Fruit fly (Drosophila melanogaster) whole organism, wandering third instar larva: ENCODE measurements around the gene CG34297.
A peak's percentile ranks its signal among the peaks of the same experiment; 100 is the strongest.

ENCODE experiments used
- Abd-B ChIP-seq: fragments of >200 bp; optimal IDR thresholded peaks from 2 replicates; lab custom pipeline; 2017; ENCODE audit warnings: missing biosample characterization, missing genetic modification characterization
- CG32264 ChIP-seq: fragments of 200-800 bp; sonication (Bioruptor generic); optimal IDR thresholded peaks from 2 replicates; lab custom pipeline; 2016; ENCODE audit warnings: missing biosample characterization, missing genetic modification characterization
- CG9705 ChIP-seq: fragments of 200-800 bp; sonication (Bioruptor generic); optimal IDR thresholded peaks from 2 replicates; lab custom pipeline; 2018; ENCODE audit warnings: missing biosample characterization, mild to moderate bottlenecking, missing genetic modification characterization
- CrebA ChIP-seq: fragments of 200-800 bp; sonication (Bioruptor generic); optimal IDR thresholded peaks from 2 replicates; lab custom pipeline; 2016; ENCODE audit warnings: missing biosample characterization, mild to moderate bottlenecking, missing genetic modification characterization, borderline replicate concordance
- Dfd ChIP-seq: fragments of >200 bp; optimal IDR thresholded peaks from 2 replicates; lab custom pipeline; 2017; ENCODE audit warnings: missing biosample characterization, missing genetic modification characterization
- Dif ChIP-seq: fragments of 200-275, 200-300 bp; sonication (Bioruptor generic); optimal IDR thresholded peaks from 2 replicates; lab custom pipeline; 2018; ENCODE audit warnings: missing biosample characterization, missing genetic modification characterization; ENCODE audit not compliant: partially characterized antibody
- GATAd ChIP-seq: sonication (Bioruptor generic); optimal IDR thresholded peaks from 2 replicates; lab custom pipeline; 2016; ENCODE audit warnings: missing biosample characterization, missing genetic modification characterization
- HLH106 ChIP-seq: fragments of 200-800 bp; optimal IDR thresholded peaks from 3 replicates; lab custom pipeline; 2019; ENCODE audit warnings: missing biosample characterization, mild to moderate bottlenecking, missing genetic modification characterization, moderate library complexity
- Hnf4 ChIP-seq: fragments of 200-800 bp; sonication (Bioruptor generic); optimal IDR thresholded peaks from 2 replicates; lab custom pipeline; 2016; ENCODE audit warnings: missing biosample characterization, mild to moderate bottlenecking, missing genetic modification characterization
- Hr78 ChIP-seq: fragments of >200 bp; optimal IDR thresholded peaks from 2 replicates; lab custom pipeline; 2017; ENCODE audit warnings: missing biosample characterization, missing genetic modification characterization
- Hr83 ChIP-seq: fragments of 200-300 bp; sonication (Bioruptor generic); optimal IDR thresholded peaks from 2 replicates; lab custom pipeline; 2016; ENCODE audit warnings: missing biosample characterization, mild to moderate bottlenecking, missing genetic modification characterization, moderate library complexity; ENCODE audit not compliant: poor library complexity, severe bottlenecking
- Jra ChIP-seq: sonication (Bioruptor generic); optimal IDR thresholded peaks from 2 replicates; lab custom pipeline; 2016; ENCODE audit warnings: missing biosample characterization, missing genetic modification characterization
- Mio ChIP-seq: sonication (Bioruptor generic); optimal IDR thresholded peaks from 2 replicates; lab custom pipeline; 2016; ENCODE audit warnings: missing biosample characterization, missing genetic modification characterization
- Myc ChIP-seq: fragments of >200 bp; optimal IDR thresholded peaks from 2 replicates; lab custom pipeline; 2017
- N ChIP-seq: fragments of >200 bp; optimal IDR thresholded peaks from 2 replicates; lab custom pipeline; 2018; ENCODE audit warnings: missing biosample characterization, missing external identifiers, missing genetic modification characterization
- OdsH ChIP-seq: fragments of 200-800 bp; sonication (Bioruptor generic); optimal IDR thresholded peaks from 2 replicates; lab custom pipeline; 2016; ENCODE audit warnings: missing biosample characterization, mild to moderate bottlenecking, missing genetic modification characterization
- Rel ChIP-seq, 2 experiments: fragments of 200-800 bp; sonication (Bioruptor generic) in 1 of 2; optimal IDR thresholded peaks; 2 replicates in 1 of 2; 3 replicates in 1 of 2; lab custom pipeline; 2016 to 2019; ENCODE audit warnings: mild to moderate bottlenecking in 2 of 2, missing biosample characterization in 2 of 2, missing genetic modification characterization in 2 of 2, moderate library complexity in 1 of 2
- Sp1 ChIP-seq: fragments of 200-800 bp; sonication (Bioruptor generic); optimal IDR thresholded peaks from 3 replicates; lab custom pipeline; 2019; ENCODE audit warnings: missing biosample characterization, mild to moderate bottlenecking, missing genetic modification characterization, moderate library complexity
- Vsx2 ChIP-seq: fragments of 200-300, 225-300 bp; sonication (Bioruptor generic); optimal IDR thresholded peaks from 2 replicates; lab custom pipeline; 2018; ENCODE audit warnings: missing biosample characterization, missing genetic modification characterization; ENCODE audit not compliant: partially characterized antibody
- br ChIP-seq: fragments of 200-800 bp; sonication (Bioruptor generic); optimal IDR thresholded peaks from 2 replicates; lab custom pipeline; 2016; ENCODE audit warnings: missing biosample characterization, missing genetic modification characterization
- brk ChIP-seq: fragments of 200-800 bp; sonication (Bioruptor generic); optimal IDR thresholded peaks from 2 replicates; lab custom pipeline; 2016; ENCODE audit warnings: missing biosample characterization, mild to moderate bottlenecking, missing genetic modification characterization
- dl ChIP-seq, 2 experiments: fragments of 175-275, 200-275 bp in 1 of 2; fragments of 200-275 bp in 1 of 2; sonication (Bioruptor generic); optimal IDR thresholded peaks; lab custom pipeline; 2018; ENCODE audit warnings: mild to moderate bottlenecking in 2 of 2, missing biosample characterization in 2 of 2, missing genetic modification characterization in 2 of 2, moderate library complexity in 2 of 2; ENCODE audit not compliant: partially characterized antibody in 2 of 2, insufficient read depth in 1 of 2
- dmrt93B ChIP-seq: fragments of 200-800 bp; sonication (Bioruptor generic); optimal IDR thresholded peaks from 2 replicates; lab custom pipeline; 2018; ENCODE audit warnings: missing biosample characterization, mild to moderate bottlenecking, missing genetic modification characterization
- dsf ChIP-seq: sonication (Bioruptor generic); optimal IDR thresholded peaks from 2 replicates; lab custom pipeline; 2016; ENCODE audit warnings: missing biosample characterization, missing genetic modification characterization, borderline replicate concordance
- ey ChIP-seq: fragments of 200-800 bp; sonication (Bioruptor generic); optimal IDR thresholded peaks from 2 replicates; lab custom pipeline; 2016; ENCODE audit warnings: missing biosample characterization, missing genetic modification characterization
- foxo ChIP-seq, 2 experiments: fragments of 200-800 bp; sonication (Bioruptor generic); optimal IDR thresholded peaks; 2 replicates in 1 of 2; 3 replicates in 1 of 2; lab custom pipeline; 2016 to 2017; ENCODE audit warnings: missing biosample characterization in 2 of 2, missing genetic modification characterization in 2 of 2
- fru ChIP-seq: fragments of 200-800 bp; sonication (Bioruptor generic); optimal IDR thresholded peaks from 3 replicates; lab custom pipeline; 2016; ENCODE audit warnings: missing biosample characterization, mild to moderate bottlenecking, missing genetic modification characterization
- h ChIP-seq: fragments of 200-800 bp; sonication (Bioruptor generic); optimal IDR thresholded peaks from 3 replicates; lab custom pipeline; 2016; ENCODE audit warnings: missing biosample characterization, mild to moderate bottlenecking, missing genetic modification characterization
- jim ChIP-seq: fragments of 175-275, 200-325 bp; sonication (Bioruptor generic); optimal IDR thresholded peaks from 2 replicates; lab custom pipeline; 2016; ENCODE audit warnings: missing biosample characterization, mild to moderate bottlenecking, missing genetic modification characterization
- lola ChIP-seq: fragments of >200 bp; optimal IDR thresholded peaks from 2 replicates; lab custom pipeline; 2017; ENCODE audit warnings: missing biosample characterization, missing genetic modification characterization
- pan ChIP-seq: fragments of >200 bp; optimal IDR thresholded peaks from 2 replicates; lab custom pipeline; 2017
- psq ChIP-seq: fragments of 200-800 bp; sonication (Bioruptor generic); optimal IDR thresholded peaks from 3 replicates; lab custom pipeline; 2017; ENCODE audit warnings: missing biosample characterization, mild to moderate bottlenecking, missing genetic modification characterization, moderate library complexity
- rgr ChIP-seq: fragments of 200-800 bp; sonication (Bioruptor generic); optimal IDR thresholded peaks from 3 replicates; lab custom pipeline; 2016; ENCODE audit warnings: missing biosample characterization, mild to moderate bottlenecking, missing genetic modification characterization
- sage ChIP-seq: fragments of 200-800 bp; sonication (Bioruptor generic); optimal IDR thresholded peaks from 2 replicates; lab custom pipeline; 2016; ENCODE audit warnings: missing biosample characterization, mild to moderate bottlenecking, missing genetic modification characterization
- sv ChIP-seq: fragments of 200-800 bp; sonication (Bioruptor generic); optimal IDR thresholded peaks from 3 replicates; lab custom pipeline; 2016; ENCODE audit warnings: missing biosample characterization, missing genetic modification characterization
- tai ChIP-seq: sonication (Bioruptor generic); optimal IDR thresholded peaks from 2 replicates; lab custom pipeline; 2016; ENCODE audit warnings: missing biosample characterization, missing genetic modification characterization
- usp ChIP-seq: fragments of >200 bp; optimal IDR thresholded peaks from 2 replicates; lab custom pipeline; 2017; ENCODE audit warnings: missing biosample characterization, missing genetic modification characterization
- woc ChIP-seq: sonication (Bioruptor generic); optimal IDR thresholded peaks from 2 replicates; lab custom pipeline; 2016; ENCODE audit warnings: missing biosample characterization, mild to moderate bottlenecking, missing genetic modification characterization

Gene CG34297

DNA sequence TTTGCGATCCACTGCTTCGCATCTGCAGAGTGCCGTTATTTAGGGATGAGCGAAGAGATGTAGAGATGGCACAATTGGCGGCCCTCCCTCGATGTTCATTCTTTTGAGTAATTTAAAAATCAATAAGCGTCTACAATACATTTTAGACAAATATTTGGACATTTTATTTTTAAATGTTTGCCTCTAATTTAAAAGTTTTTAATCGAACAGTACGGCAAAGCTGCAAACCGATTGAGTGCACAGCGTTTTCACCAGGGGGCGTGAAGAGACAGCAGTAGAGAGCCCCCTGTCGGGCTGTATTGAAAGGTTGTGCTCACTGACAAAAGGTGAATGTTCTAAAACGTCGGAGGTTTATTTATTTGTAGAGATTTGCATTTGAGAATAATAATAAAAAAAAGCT lies 11.6 kb upstream of the CG34297 start, which contains the start of gene bcd:
Gene bcd, minus strand, starts transcription at position 48 of the 400 bp plus-strand sequence.
- no peak for TF ChIP-seq Hr78 (GFP tag; lab: Kevin White, UChicago)
- no peak for TF ChIP-seq pan (lab: Kevin White, UChicago)
- TF ChIP-seq sage (GFP tag; lab: Kevin White, UChicago) = no peak
- TF ChIP-seq Myc (lab: Kevin White, UChicago) = peak; percentile 84
- peak; percentile 48 for TF ChIP-seq dmrt93B (GFP tag; lab: Kevin White, UChicago)
- TF ChIP-seq Dif = peak; percentile 79
- TF ChIP-seq Hr83 (GFP tag; lab: Kevin White, UChicago) = peak; percentile 63
- TF ChIP-seq CG9705 (GFP tag; lab: Kevin White, UChicago) = peak; percentile 16
- TF ChIP-seq h = peak; percentile 57
- TF ChIP-seq CrebA (GFP tag; lab: Kevin White, UChicago) = no peak
- TF ChIP-seq br (GFP tag; lab: Kevin White, UChicago) = peak; percentile 56
- TF ChIP-seq Mio (GFP tag; lab: Kevin White, UChicago) = no peak
- TF ChIP-seq N = no peak
- peak; percentile 73 for TF ChIP-seq tai (GFP tag; lab: Kevin White, UChicago)
- no peak for TF ChIP-seq psq (GFP tag; lab: Kevin White, UChicago)
- TF ChIP-seq Dfd (GFP tag; lab: Kevin White, UChicago) = no peak
- peak; percentile 69 for TF ChIP-seq ey
- no peak for TF ChIP-seq usp (GFP tag; lab: Kevin White, UChicago)
- TF ChIP-seq GATAd = no peak
- peak; percentile 6 for TF ChIP-seq sv (GFP tag; lab: Kevin White, UChicago)
- TF ChIP-seq Abd-B (GFP tag; lab: Kevin White, UChicago) = no peak
- no peak for TF ChIP-seq Sp1 (GFP tag; lab: Kevin White, UChicago)
- TF ChIP-seq brk (GFP tag; lab: Kevin White, UChicago) = no peak
- no peak for TF ChIP-seq Jra (GFP tag; lab: Kevin White, UChicago)
- peak in 1 of 2 experiments; percentile 45 for TF ChIP-seq dl (GFP tag; optimal IDR thresholded peaks at IDR 0.05; lab: Kevin White, UChicago; ENCODE audit: insufficient read depth in 1 of 2, partially characterized antibody in 2 of 2)
- TF ChIP-seq lola (GFP tag; lab: Kevin White, UChicago) = no peak
- TF ChIP-seq rgr = peak; percentile 73
- TF ChIP-seq OdsH (GFP tag; lab: Kevin White, UChicago) = peak; percentile 29
- TF ChIP-seq foxo (GFP tag; optimal IDR thresholded peaks at IDR 0.05; lab: Kevin White, UChicago) = peak in 1 of 2 experiments; percentile 76
- no peak for TF ChIP-seq CG32264 (GFP tag; lab: Kevin White, UChicago)
- no peak for TF ChIP-seq dsf (GFP tag; lab: Kevin White, UChicago)
- peak; percentile 78 for TF ChIP-seq jim (GFP tag; lab: Kevin White, UChicago)
- peak; percentile 78 for TF ChIP-seq Vsx2
- no peak for TF ChIP-seq woc (GFP tag; lab: Kevin White, UChicago)
- no peak for TF ChIP-seq Rel (GFP tag; optimal IDR thresholded peaks at IDR 0.05; lab: Kevin White, UChicago)
- no peak for TF ChIP-seq Rel (tag; optimal IDR thresholded peaks at IDR 0.05; lab: Kevin White, UChicago)
- TF ChIP-seq Hnf4 (GFP tag; lab: Kevin White, UChicago) = peak; percentile 59
- TF ChIP-seq fru (GFP tag; lab: Kevin White, UChicago) = peak; percentile 47
- peak; percentile 61 for TF ChIP-seq HLH106 (tag; lab: Kevin White, UChicago)
- TF ChIP-seq, all 38 proteins: peak for 19

- TF ChIP-seq CG32264 (GFP tag; lab: Kevin White, UChicago) (no peak), Jra (GFP tag; lab: Kevin White, UChicago) (no peak), rgr (no peak), CG9705 (GFP tag; lab: Kevin White, UChicago) (no peak), woc (GFP tag; lab: Kevin White, UChicago) (no peak), Hr83 (GFP tag; lab: Kevin White, UChicago) (no peak), OdsH (GFP tag; lab: Kevin White, UChicago) (no peak), Vsx2 (no peak), CrebA (GFP tag; lab: Kevin White, UChicago) (no peak), Myc (lab: Kevin White, UChicago) (no peak), dsf (GFP tag; lab: Kevin White, UChicago) (no peak), fru (GFP tag; lab: Kevin White, UChicago) (no peak), ey (no peak)
These were observed 7.6 kb upstream of the CG34297 start for dm6 chr3R:6755454-6755853.
